Fruit fly (Drosophila melanogaster): ENCODE measurements around the gene CG32720.
A peak's percentile ranks its signal among the peaks of the same experiment; 100 is the strongest.

DNA sequence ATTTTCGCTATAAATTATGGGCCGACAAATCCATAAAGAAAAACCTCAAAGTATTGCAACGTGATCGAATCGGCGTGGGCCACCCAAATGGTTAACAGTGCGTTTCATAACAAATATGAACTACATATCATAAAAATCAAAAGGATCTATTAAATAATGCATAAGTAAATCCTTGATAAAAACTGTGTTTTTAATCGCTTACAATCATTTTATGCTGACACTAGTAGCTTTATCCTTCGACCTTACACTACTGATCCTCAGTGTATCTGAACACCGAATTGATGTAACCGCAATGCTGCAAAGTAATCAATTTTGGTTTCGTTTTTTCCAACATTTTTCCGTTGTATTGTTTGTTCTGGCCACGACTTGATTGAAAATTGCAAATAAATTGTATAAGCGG, 25.9 kb upstream of the CG32720 start:
- TF ChIP-seq cnc (optimal IDR thresholded peaks at IDR 0.05) = no peak
- no peak for TF ChIP-seq CG14711 (tag; optimal IDR thresholded peaks at IDR 0.05)
- TF ChIP-seq CG1620 (GFP tag; optimal IDR thresholded peaks at IDR 0.05) = no peak
- no peak for TF ChIP-seq tj (GFP tag; optimal IDR thresholded peaks at IDR 0.05)
- TF ChIP-seq Clk (GFP tag; optimal IDR thresholded peaks at IDR 0.05) = no peak
- TF ChIP-seq Mnt (GFP tag; optimal IDR thresholded peaks at IDR 0.05) = no peak
- peak; percentile 47 for TF ChIP-seq bab1 (GFP tag; optimal IDR thresholded peaks at IDR 0.05)
- no peak for TF ChIP-seq CG7101 (tag; optimal IDR thresholded peaks at IDR 0.05)
- no peak for TF ChIP-seq toe (GFP tag; optimal IDR thresholded peaks at IDR 0.05)
- TF ChIP-seq Hr96 (GFP tag; optimal IDR thresholded peaks at IDR 0.05) = no peak
- TF ChIP-seq CG11617 (GFP tag; optimal IDR thresholded peaks at IDR 0.05) = no peak
- no peak for TF ChIP-seq kay (GFP tag; ENCODE audit: borderline replicate concordance)

All from whole organism, adult.